Worm (Caenorhabditis elegans): ENCODE data around the gene pipp-4P.
A peak's percentile ranks its signal among the peaks of the same experiment; 100 is the strongest.
"Not testable (repeated sequence)": the region's sequence is repeated elsewhere in the genome, so short reads cannot be mapped to it uniquely, and the experiment has no call there.

Gene pipp-4P

ce11 chrIII:2834363-2834762, 15.3 kb downstream of the pipp-4P start, which contains the start of gene txdc-17:
Gene txdc-17 (plus strand): TSS chrIII:2834663.
- no peak for TF ChIP-seq ztf-11 (tag; optimal IDR thresholded peaks at IDR 0.05)
- no peak for TF ChIP-seq eor-1 (tag; optimal IDR thresholded peaks at IDR 0.05)
- TF ChIP-seq mdl-1 (tag; optimal IDR thresholded peaks at IDR 0.05) = no peak
- no peak for TF ChIP-seq R02D3.7 (tag; optimal IDR thresholded peaks at IDR 0.05)
- TF ChIP-seq nhr-237 (tag; optimal IDR thresholded peaks at IDR 0.05) = no peak
- no peak for TF ChIP-seq nhr-67 (tag; optimal IDR thresholded peaks at IDR 0.05)
- no peak for TF ChIP-seq aly-2 (tag; optimal IDR thresholded peaks at IDR 0.05)
- TF ChIP-seq egl-27 (tag; optimal IDR thresholded peaks at IDR 0.05) = no peak
- TF ChIP-seq ceh-82 (tag; optimal IDR thresholded peaks at IDR 0.05) = no peak
- no peak for TF ChIP-seq lsy-12 (tag; optimal IDR thresholded peaks at IDR 0.05)
- no peak for TF ChIP-seq fkh-2 (tag; optimal IDR thresholded peaks at IDR 0.05)
- no peak for TF ChIP-seq nhr-77 (tag; optimal IDR thresholded peaks at IDR 0.05)
- TF ChIP-seq unc-62 (GFP tag; optimal IDR thresholded peaks at IDR 0.05) = no peak
- TF ChIP-seq snpc-4 (tag; optimal IDR thresholded peaks at IDR 0.05) = no peak

- TF ChIP-seq nhr-28 (tag; optimal IDR thresholded peaks at IDR 0.05) = no peak
- no peak for TF ChIP-seq nhr-23 (tag; optimal IDR thresholded peaks at IDR 0.05)
- TF ChIP-seq elt-1 (tag; optimal IDR thresholded peaks at IDR 0.05) = no peak
- TF ChIP-seq ceh-28 (tag; optimal IDR thresholded peaks at IDR 0.05) = peak; percentile 89
These were observed 15.9 kb downstream of the pipp-4P start for ce11 chrIII:2834998-2835397.

- TF ChIP-seq egl-27 (tag; optimal IDR thresholded peaks at IDR 0.05) (no peak), lin-39 (tag; optimal IDR thresholded peaks at IDR 0.05) (no peak), elt-3 (tag; optimal IDR thresholded peaks at IDR 0.05) (no peak)
These were observed 17.3 kb downstream of the pipp-4P start, which contains the start of gene josd-1 for ce11 chrIII:2836339-2836738. Gene josd-1 (plus strand): TSS chrIII:2836639.

ce11 chrIII:2836742-2837416, 17.8 kb downstream of the pipp-4P start:
- peak; percentile 98 for TF ChIP-seq ceh-28 (tag; optimal IDR thresholded peaks at IDR 0.05)

ce11 chrIII:2840877-2841540, 21.9 kb downstream of the pipp-4P start, which contains the start of gene Y71H2AR.2:
Gene Y71H2AR.2 (minus strand): TSS chrIII:2840927.
- TF ChIP-seq ceh-16 (tag; optimal IDR thresholded peaks at IDR 0.05) (no peak), aly-2 (tag; optimal IDR thresholded peaks at IDR 0.05) (no peak), ztf-4 (tag; optimal IDR thresholded peaks at IDR 0.05) (no peak), ceh-9 (tag; optimal IDR thresholded peaks at IDR 0.05) (no peak)

ce11 chrIII:2841856-2842373, 22.8 kb downstream of the pipp-4P start, which contains the start of gene H34I24.2:
Gene H34I24.2 (plus strand): TSS chrIII:2842044.
- peak; percentile 66 for TF ChIP-seq elt-2 (tag; optimal IDR thresholded peaks at IDR 0.05)
- no peak for TF ChIP-seq fos-1 (tag; optimal IDR thresholded peaks at IDR 0.05)

- TF ChIP-seq daf-12, mml-1, nhr-67 (tag; optimal IDR thresholded peaks at IDR 0.05): not testable (repeated sequence)
These were observed 27.7 kb downstream of the pipp-4P start, which contains the start of gene H34I24.1 for ce11 chrIII:2846747-2847146. Gene H34I24.1 (plus strand): TSS chrIII:2847047.

- no peak for TF ChIP-seq ceh-9 (tag; optimal IDR thresholded peaks at IDR 0.05)
- TF ChIP-seq nhr-77 (tag; optimal IDR thresholded peaks at IDR 0.05) = no peak
- TF ChIP-seq elt-1 (tag; optimal IDR thresholded peaks at IDR 0.05) = no peak
- no peak for TF ChIP-seq unc-62 (GFP tag; optimal IDR thresholded peaks at IDR 0.05)
- no peak for TF ChIP-seq ztf-4 (tag; optimal IDR thresholded peaks at IDR 0.05)
- no peak for TF ChIP-seq ZK546.5 (tag; optimal IDR thresholded peaks at IDR 0.05)
- TF ChIP-seq snpc-4 (tag; optimal IDR thresholded peaks at IDR 0.05) = no peak
- TF ChIP-seq nfya-1 (tag; optimal IDR thresholded peaks at IDR 0.05; ENCODE audit: insufficient read depth) = no peak
- no peak for TF ChIP-seq elt-3 (tag; optimal IDR thresholded peaks at IDR 0.05)
- no peak for TF ChIP-seq fos-1 (tag; optimal IDR thresholded peaks at IDR 0.05)
- TF ChIP-seq pqm-1 (tag; optimal IDR thresholded peaks at IDR 0.05) = no peak
These were observed 36.8 kb downstream of the pipp-4P start, which contains the start of gene F56F11.4 for ce11 chrIII:2855929-2856328. Gene F56F11.4 (plus strand): TSS chrIII:2856229.
